Fruit fly (Drosophila melanogaster): ENCODE data around the gene CG32572.
A peak's percentile ranks its signal among the peaks of the same experiment; 100 is the strongest.

The CG32572 gene

DNA sequence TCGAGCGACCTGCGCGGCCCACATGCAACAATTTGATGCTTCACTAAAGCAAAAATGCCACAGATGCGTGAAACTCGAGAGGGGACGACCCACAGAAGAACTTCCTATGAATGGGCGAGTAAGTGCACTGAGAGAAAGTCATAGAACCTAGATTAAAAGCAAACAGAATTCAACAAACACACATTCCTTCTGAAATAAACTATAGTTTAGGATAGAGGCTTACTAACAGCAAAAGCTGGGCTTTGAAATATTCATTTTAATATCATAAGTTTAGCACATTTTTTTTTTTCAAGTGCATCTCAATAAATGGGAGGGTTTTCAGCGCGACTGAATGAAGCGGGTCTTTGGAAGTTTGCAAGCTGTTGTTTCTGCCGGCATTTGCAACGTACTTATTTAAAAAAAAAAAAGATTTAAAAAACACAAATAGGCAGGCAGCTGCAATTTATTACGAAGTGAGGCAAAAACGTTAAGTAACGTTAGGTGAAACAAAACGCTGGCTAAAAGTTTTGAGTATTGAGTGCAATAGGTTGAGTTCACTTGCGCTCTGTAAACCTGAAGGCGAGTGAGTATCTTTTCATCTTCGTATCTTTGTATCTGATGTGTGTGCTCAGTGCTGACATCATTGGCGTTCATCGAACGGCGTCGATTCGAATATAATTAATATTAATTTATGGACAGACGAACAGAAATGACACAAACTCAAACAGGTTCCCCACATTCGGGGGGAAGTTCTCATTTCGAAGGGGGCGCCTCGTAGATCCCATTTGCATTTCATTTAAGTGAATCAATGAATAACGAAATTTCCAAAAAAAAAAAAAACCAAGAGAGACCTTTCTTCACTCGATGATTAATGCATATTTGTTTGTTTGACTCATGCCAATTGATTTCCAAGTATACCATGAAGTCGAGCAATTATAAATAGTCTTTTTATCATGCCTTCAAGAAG is 52.2 kb downstream of the CG32572 start (continued):
- peak; percentile 47; the same call in 1 of the 2 replicates for TF ChIP-seq ssp (GFP tag; IDR thresholded peaks at IDR 0.05)
- TF ChIP-seq Ets65A (GFP tag): peak; percentile 89
- no peak for TF ChIP-seq pita (GFP tag; optimal IDR thresholded peaks at IDR 0.05)

DNA sequence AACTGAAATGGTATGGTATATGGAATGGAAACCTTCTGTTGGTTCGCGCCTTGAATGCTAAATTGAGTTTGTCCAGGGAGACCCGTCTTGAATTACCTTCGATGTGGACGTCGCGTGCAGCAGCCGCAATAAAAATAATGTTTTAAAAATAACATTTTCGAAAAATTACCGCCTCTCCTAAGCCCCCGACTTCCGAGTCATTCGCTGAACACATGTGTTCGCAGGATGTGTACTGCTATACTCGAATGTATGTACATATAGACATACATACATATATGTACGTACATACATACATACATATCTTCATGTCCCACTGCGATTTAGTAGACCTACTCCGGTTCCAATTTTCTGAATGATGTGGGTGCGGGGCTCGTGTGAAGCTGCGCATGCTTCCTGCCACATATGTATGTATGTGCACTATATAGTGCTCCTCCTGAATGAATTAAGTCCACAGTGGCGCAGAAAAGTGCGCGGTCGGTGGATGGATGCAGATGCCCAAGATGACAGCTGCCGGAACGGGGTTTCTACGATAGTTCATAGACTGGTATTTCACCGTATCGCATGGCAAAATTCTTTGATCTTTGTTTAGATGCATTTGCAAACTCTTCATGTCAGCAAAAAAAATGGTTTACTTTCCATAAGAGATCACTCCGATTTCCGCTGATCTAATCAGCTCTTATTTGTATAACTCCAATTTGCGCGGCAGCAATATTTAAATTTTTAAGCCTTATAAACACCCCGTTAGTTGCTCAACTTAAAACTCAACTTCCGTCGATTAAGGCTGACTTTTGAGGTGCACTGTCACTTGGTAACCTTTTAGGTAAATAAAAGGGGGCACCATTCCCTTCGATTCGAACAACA is 53.4 kb downstream of the CG32572 start:
- no peak for TF ChIP-seq p53 (GFP tag; optimal IDR thresholded peaks at IDR 0.05)
- peak; percentile 19 for TF ChIP-seq cg (GFP tag; optimal IDR thresholded peaks at IDR 0.05)
- TF ChIP-seq zen2 (GFP tag; IDR thresholded peaks at IDR 0.05; ENCODE audit: partially characterized antibody): no peak
- TF ChIP-seq mld (GFP tag; IDR thresholded peaks at IDR 0.05; ENCODE audit: partially characterized antibody): no peak
- TF ChIP-seq br (optimal IDR thresholded peaks at IDR 0.05): no peak
- peak; percentile 97 for TF ChIP-seq CG8388 (GFP tag; optimal IDR thresholded peaks at IDR 0.05)
- TF ChIP-seq ems (GFP tag; optimal IDR thresholded peaks at IDR 0.05): no peak
- no peak for TF ChIP-seq ash1 (GFP tag; optimal IDR thresholded peaks at IDR 0.05)
- no peak for TF ChIP-seq CG12236 (GFP tag; optimal IDR thresholded peaks at IDR 0.05)
- TF ChIP-seq MTF-1 (GFP tag; optimal IDR thresholded peaks at IDR 0.05; ENCODE audit: borderline replicate concordance): no peak
- peak in 1 of 3 experiments; percentile 1 for TF ChIP-seq lola (GFP tag; optimal IDR thresholded peaks at IDR 0.05)
- TF ChIP-seq dmrt11E (tag; optimal IDR thresholded peaks at IDR 0.05): peak; percentile 14
- TF ChIP-seq CG33557 (GFP tag; optimal IDR thresholded peaks at IDR 0.05): no peak
- TF ChIP-seq twi (tag; optimal IDR thresholded peaks at IDR 0.05): peak; percentile 95
- TF ChIP-seq CG2199 (GFP tag; IDR thresholded peaks at IDR 0.05): peak; percentile 12; the same call in 1 of the 3 replicates
- TF ChIP-seq CG13424 (tag; optimal IDR thresholded peaks at IDR 0.05): no peak
- TF ChIP-seq sens (GFP tag): peak; percentile 67
- no peak for TF ChIP-seq unpg (GFP tag; optimal IDR thresholded peaks at IDR 0.05)
- TF ChIP-seq grau (tag; optimal IDR thresholded peaks at IDR 0.05): no peak
- no peak for TF ChIP-seq Hr78 (GFP tag; optimal IDR thresholded peaks at IDR 0.05)
- TF ChIP-seq tna (GFP tag; IDR thresholded peaks at IDR 0.05; ENCODE audit: partially characterized antibody): no peak

DNA sequence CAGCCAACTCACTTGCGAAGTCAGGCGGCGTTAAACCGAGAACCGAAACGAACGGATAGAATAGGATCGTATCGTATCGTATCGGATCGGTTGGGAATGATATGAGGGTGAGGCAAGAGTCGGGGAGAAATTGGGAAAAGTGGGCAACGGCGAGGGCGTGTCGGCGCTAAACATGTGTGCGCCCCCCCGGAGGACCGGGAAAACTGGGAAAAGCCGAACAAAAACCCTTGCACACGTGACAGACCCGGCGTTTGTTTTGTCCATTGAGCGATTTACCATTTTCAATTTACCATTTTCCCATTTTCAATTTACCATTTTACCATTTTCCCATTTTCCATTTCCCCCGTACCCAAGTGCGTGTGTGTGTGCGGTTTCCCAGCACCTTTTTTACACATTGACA is 54.1 kb downstream of the CG32572 start:
- TF ChIP-seq NC2β (GFP tag; optimal IDR thresholded peaks at IDR 0.05) (no peak), CG15601 (tag; optimal IDR thresholded peaks at IDR 0.05) (peak; percentile 23), HmgD (GFP tag; optimal IDR thresholded peaks at IDR 0.05) (no peak), crol (GFP tag; IDR thresholded peaks at IDR 0.05) (0 out of 2 replicates have a peak, but pooled peaks have one; percentile 33), pros (GFP tag; optimal IDR thresholded peaks at IDR 0.05) (peak; percentile 16), CG17829 (tag; optimal IDR thresholded peaks at IDR 0.05) (no peak), Lhr (GFP tag; optimal IDR thresholded peaks at IDR 0.05) (no peak), kay (GFP tag; optimal IDR thresholded peaks at IDR 0.05) (no peak), CG8281 (tag; optimal IDR thresholded peaks at IDR 0.05) (no peak), twi (tag; optimal IDR thresholded peaks at IDR 0.05) (peak; percentile 94), Deaf1 (tag; optimal IDR thresholded peaks at IDR 0.05) (peak; percentile 38), kni (GFP tag; optimal IDR thresholded peaks at IDR 0.05) (peak; percentile 59), gsb (GFP tag; IDR thresholded peaks at IDR 0.05) (no peak), CG4404 (GFP tag; IDR thresholded peaks at IDR 0.05) (no peak), odd (GFP tag; optimal IDR thresholded peaks at IDR 0.05) (no peak), Usf (GFP tag; optimal IDR thresholded peaks at IDR 0.05) (no peak), CG11247 (GFP tag; IDR thresholded peaks at IDR 0.05) (no peak), Dll (GFP tag; IDR thresholded peaks at IDR 0.05; ENCODE audit: partially characterized antibody) (0 out of 4 replicates have a peak, but pooled peaks have one; percentile 12)
